Worm (Caenorhabditis elegans): ENCODE measurements around the gene R151.1.

Gene R151.1

DNA sequence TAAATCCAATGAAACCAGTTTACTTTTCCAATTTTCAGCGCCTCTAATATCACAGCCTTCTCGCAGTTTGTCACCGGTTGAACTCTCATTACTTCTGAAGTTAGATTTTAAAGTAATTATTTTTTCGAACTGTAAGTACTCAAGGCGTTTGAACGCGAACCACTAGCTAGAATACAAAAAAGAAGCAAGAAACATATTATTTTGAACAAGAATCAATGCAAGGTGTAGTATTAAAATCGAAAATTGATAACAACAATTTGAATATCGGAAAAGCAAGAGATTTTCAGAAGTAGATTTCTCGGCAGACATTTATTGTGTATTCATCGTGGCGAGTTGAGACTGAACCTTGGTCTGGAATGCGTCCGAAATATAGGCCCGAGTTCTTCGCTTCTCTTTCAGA is 18.4 kb upstream of the R151.1 start, which contains the start of gene exos-9:
Gene exos-9, minus strand, starts transcription at position 101 of the 400 bp plus-strand sequence.
- TF ChIP-seq mep-1 (tag; optimal IDR thresholded peaks at IDR 0.05) = no peak
- no peak for TF ChIP-seq blmp-1 (tag; optimal IDR thresholded peaks at IDR 0.05)
- TF ChIP-seq ceh-39 (tag; optimal IDR thresholded peaks at IDR 0.05) = no peak
- no peak for TF ChIP-seq lin-32 (GFP tag; optimal IDR thresholded peaks at IDR 0.05)
- no peak for TF ChIP-seq cnd-1 (tag; optimal IDR thresholded peaks at IDR 0.05)
- TF ChIP-seq nhr-28 (tag; optimal IDR thresholded peaks at IDR 0.05) = no peak

DNA sequence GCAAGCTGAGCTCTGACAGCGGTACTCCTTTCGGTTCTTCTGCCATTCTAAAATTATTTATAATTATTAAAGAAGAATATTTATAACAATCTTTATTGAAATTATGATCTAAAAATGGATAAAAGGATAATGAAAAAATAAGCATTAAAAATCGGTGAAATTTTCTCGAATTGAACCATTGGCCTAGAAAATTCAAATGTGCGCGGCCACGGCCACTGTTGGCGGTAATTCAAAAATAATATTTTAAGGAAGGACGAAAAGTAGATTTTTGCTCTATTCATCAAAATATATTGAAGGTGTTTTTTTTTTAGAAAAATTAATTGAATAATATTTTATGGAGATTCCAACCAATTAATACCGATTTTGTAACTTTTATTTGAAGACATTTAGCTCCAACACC is 17.5 kb upstream of the R151.1 start, which contains the start of gene pfd-5:
Gene pfd-5, minus strand, starts transcription at position 47 of the 400 bp plus-strand sequence.
- no peak for TF ChIP-seq blmp-1 (tag; optimal IDR thresholded peaks at IDR 0.05)
- peak; percentile 65 for TF ChIP-seq lsy-2 (tag; optimal IDR thresholded peaks at IDR 0.05)
- TF ChIP-seq flh-1 (GFP tag; optimal IDR thresholded peaks at IDR 0.05) = no peak
- TF ChIP-seq bed-3 (GFP tag; optimal IDR thresholded peaks at IDR 0.05) = no peak
- TF ChIP-seq nhr-2 (tag; optimal IDR thresholded peaks at IDR 0.05) = peak; percentile 4
- no peak for TF ChIP-seq mab-5 (tag; optimal IDR thresholded peaks at IDR 0.05)
- TF ChIP-seq sptf-1 (tag; optimal IDR thresholded peaks at IDR 0.05) = peak; percentile 66
- no peak for TF ChIP-seq zip-8 (tag; optimal IDR thresholded peaks at IDR 0.05)
- TF ChIP-seq elt-3 (tag; optimal IDR thresholded peaks at IDR 0.05) = no peak
- no peak for TF ChIP-seq unc-39 (tag; optimal IDR thresholded peaks at IDR 0.05)
- no peak for TF ChIP-seq lin-13 (tag; optimal IDR thresholded peaks at IDR 0.05)
- TF ChIP-seq unc-120 (tag; optimal IDR thresholded peaks at IDR 0.05; ENCODE audit: poor library complexity, severe bottlenecking) = no peak
- peak; percentile 24 for TF ChIP-seq pha-4 (tag; optimal IDR thresholded peaks at IDR 0.05)
- no peak for TF ChIP-seq mls-2 (tag; optimal IDR thresholded peaks at IDR 0.05)
- no peak for TF ChIP-seq ztf-11 (tag; optimal IDR thresholded peaks at IDR 0.05)
- no peak for TF ChIP-seq ceh-83 (GFP tag; optimal IDR thresholded peaks at IDR 0.05)
- TF ChIP-seq nhr-28 (tag; optimal IDR thresholded peaks at IDR 0.05) = no peak
- no peak for TF ChIP-seq nhr-76 (tag; optimal IDR thresholded peaks at IDR 0.05)
- TF ChIP-seq M03D4.4 (tag; optimal IDR thresholded peaks at IDR 0.05) = no peak
- no peak for TF ChIP-seq ceh-39 (tag; optimal IDR thresholded peaks at IDR 0.05)
- no peak for TF ChIP-seq unc-62 (GFP tag; optimal IDR thresholded peaks at IDR 0.05)
- TF ChIP-seq ceh-43 (GFP tag; optimal IDR thresholded peaks at IDR 0.05) = no peak
- TF ChIP-seq tbx-8 (GFP tag; optimal IDR thresholded peaks at IDR 0.05) = no peak
- TF ChIP-seq elt-1 (tag; optimal IDR thresholded peaks at IDR 0.05; ENCODE audit: borderline replicate concordance, insufficient read depth) = no peak
- no peak for TF ChIP-seq sem-2 (GFP tag; optimal IDR thresholded peaks at IDR 0.05)
- no peak for TF ChIP-seq mep-1 (tag; optimal IDR thresholded peaks at IDR 0.05)
- TF ChIP-seq cnd-1 (tag; optimal IDR thresholded peaks at IDR 0.05) = no peak
- peak; percentile 28 for TF ChIP-seq ces-1 (GFP tag; optimal IDR thresholded peaks at IDR 0.05)
- no peak for TF ChIP-seq nhr-12 (tag; optimal IDR thresholded peaks at IDR 0.05)
- no peak for TF ChIP-seq snpc-4 (tag; optimal IDR thresholded peaks at IDR 0.05)
- no peak for TF ChIP-seq hlh-1 (tag; optimal IDR thresholded peaks at IDR 0.05)
- peak; percentile 39 for TF ChIP-seq nhr-237 (tag; optimal IDR thresholded peaks at IDR 0.05)
- no peak for TF ChIP-seq drap-1 (GFP tag; optimal IDR thresholded peaks at IDR 0.05)
- no peak for TF ChIP-seq lin-32 (GFP tag; optimal IDR thresholded peaks at IDR 0.05)
- TF ChIP-seq ham-2 (GFP tag; optimal IDR thresholded peaks at IDR 0.05) = no peak

DNA sequence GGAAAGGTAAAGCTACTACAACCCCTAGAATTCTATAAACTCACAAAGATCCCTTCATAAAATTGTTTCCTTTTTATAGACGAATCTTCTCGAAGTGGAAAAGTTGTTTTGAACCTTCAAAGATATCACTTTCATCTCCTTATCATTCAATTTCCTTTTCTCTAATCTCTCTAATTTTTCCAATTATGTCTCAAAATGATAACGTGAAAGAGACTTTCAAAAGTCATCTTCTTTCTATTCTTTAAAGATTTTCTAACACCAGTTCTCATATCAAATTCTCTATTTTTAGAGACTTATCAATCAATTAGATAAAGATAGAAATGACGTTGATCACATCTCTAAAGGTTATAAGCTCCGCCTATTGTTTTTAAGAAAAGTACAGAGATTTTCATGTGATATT is 16.9 kb upstream of the R151.1 start:
- no peak for TF ChIP-seq nhr-12 (tag; optimal IDR thresholded peaks at IDR 0.05)
- TF ChIP-seq blmp-1 (tag; optimal IDR thresholded peaks at IDR 0.05) = peak; percentile 17

DNA sequence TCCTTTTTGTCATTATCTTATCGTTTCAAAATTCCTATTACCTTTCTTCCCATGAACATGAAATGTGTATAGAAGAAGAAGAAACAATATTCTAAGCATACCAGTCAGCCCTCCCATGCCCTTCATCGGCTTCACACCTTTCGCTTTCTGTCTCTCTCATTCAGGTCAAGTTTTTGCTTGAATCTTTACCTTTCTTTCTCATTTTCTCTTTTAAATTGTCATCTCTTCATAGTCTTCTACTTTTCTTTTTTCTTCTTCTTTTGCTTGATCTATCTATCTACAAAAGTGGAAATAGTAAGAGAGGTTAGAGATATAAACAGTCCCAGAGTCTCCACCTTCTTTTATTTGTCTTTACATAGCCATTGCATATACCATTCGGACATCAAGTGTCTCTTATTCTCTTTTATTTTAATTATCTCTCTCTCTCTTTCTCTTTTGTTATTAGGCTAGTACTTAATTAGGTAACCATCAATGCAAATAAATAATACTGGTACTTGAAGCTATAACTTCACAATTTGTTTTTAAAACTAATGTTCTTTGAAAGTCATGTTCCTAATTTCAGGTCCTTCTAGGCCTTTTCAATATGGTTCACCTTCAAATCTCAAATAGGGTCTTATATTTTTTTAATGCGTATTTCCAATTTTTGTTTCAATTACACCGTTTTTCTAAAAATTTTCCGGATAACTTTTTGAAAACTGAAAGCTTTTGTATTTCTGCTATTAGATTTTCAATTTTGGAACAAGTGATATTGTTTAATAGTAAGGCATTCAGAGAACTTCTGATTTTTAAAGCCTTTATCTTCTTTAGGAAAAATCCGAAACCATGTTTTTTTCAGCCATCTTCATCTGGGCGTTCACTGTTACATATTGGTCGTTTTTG is 14.7 kb upstream of the R151.1 start, which contains the start of gene dpy-31:
Gene dpy-31, plus strand, starts transcription at position 829 of the 879 bp plus-strand sequence.
- TF ChIP-seq nhr-2 (tag; optimal IDR thresholded peaks at IDR 0.05) = no peak
- TF ChIP-seq blmp-1 (tag; optimal IDR thresholded peaks at IDR 0.05) = peak; percentile 93
- TF ChIP-seq ham-2 (GFP tag; optimal IDR thresholded peaks at IDR 0.05) = peak; percentile 19
- TF ChIP-seq elt-3 (tag; optimal IDR thresholded peaks at IDR 0.05) = peak; percentile 24
